Worm (Caenorhabditis elegans): ENCODE data around the gene cutl-1.

ce11 chrV:13375861-13376260, 30.1 kb downstream of the cutl-1 start:
- TF ChIP-seq him-1 (tag; optimal IDR thresholded peaks at IDR 0.05) (no peak), F49E8.2 (tag; optimal IDR thresholded peaks at IDR 0.05; ENCODE audit: insufficient read depth) (no peak), C17E4.6 (GFP tag; IDR thresholded peaks at IDR 0.05) (no peak), chd-7 (tag; optimal IDR thresholded peaks at IDR 0.05) (no peak), rec-8 (tag; optimal IDR thresholded peaks at IDR 0.05) (no peak), attf-6 (GFP tag; IDR thresholded peaks at IDR 0.05) (no peak), nfya-1 (tag; optimal IDR thresholded peaks at IDR 0.05; ENCODE audit: borderline replicate concordance, insufficient read depth) (no peak), let-607 (tag; optimal IDR thresholded peaks at IDR 0.05) (no peak), lin-54 (GFP tag; optimal IDR thresholded peaks at IDR 0.05) (no peak), T26A5.8 (tag; optimal IDR thresholded peaks at IDR 0.05) (no peak), nhr-80 (tag; optimal IDR thresholded peaks at IDR 0.05) (no peak), snpc-4 (GFP tag; optimal IDR thresholded peaks at IDR 0.05) (no peak), snpc-4 (tag; optimal IDR thresholded peaks at IDR 0.05) (no peak), F33H1.4 (GFP tag; IDR thresholded peaks at IDR 0.05) (no peak), hmg-20 (GFP tag; IDR thresholded peaks at IDR 0.05) (no peak)
